Fruit fly (Drosophila melanogaster) whole organism, embryonic: ENCODE measurements around the gene CG18622.

Experiments
- B-H2 ChIP-seq: fragments of 200-800 bp; sonication (Bioruptor generic); optimal IDR thresholded peaks from 2 replicates; lab custom pipeline; 2018; ENCODE audit warnings: missing biosample characterization, mild to moderate bottlenecking, missing genetic modification characterization
- CG11398 ChIP-seq: fragments of 200-800 bp; sonication (Bioruptor generic); optimal IDR thresholded peaks from 2 replicates; lab custom pipeline; 2016; ENCODE audit warnings: missing biosample characterization, missing genetic modification characterization
- CG11560 ChIP-seq: fragments of 200-800 bp; sonication (Bioruptor generic); IDR thresholded peaks from 3 replicates; pipeline ENCODE4 v1.3.6; 2022; ENCODE audit warnings: missing biosample characterization, missing genetic modification characterization
- CG11695 ChIP-seq: fragments of 200-800 bp; sonication (Bioruptor generic); IDR thresholded peaks from 3 replicates; pipeline ENCODE4 v1.3.6; 2022; ENCODE audit warnings: missing biosample characterization, missing genetic modification characterization
- CG14710 ChIP-seq: fragments of 200-800 bp; sonication (Bioruptor generic); optimal IDR thresholded peaks from 3 replicates; lab custom pipeline; 2019; ENCODE audit warnings: missing biosample characterization, mild to moderate bottlenecking, missing genetic modification characterization, moderate library complexity
- CG16815 ChIP-seq: fragments of 200-800 bp; sonication (Bioruptor generic); optimal IDR thresholded peaks from 3 replicates; lab custom pipeline; 2017; ENCODE audit warnings: missing biosample characterization, mild to moderate bottlenecking, missing genetic modification characterization
- CG1832 ChIP-seq: fragments of 200-800 bp; sonication (Bioruptor generic); optimal IDR thresholded peaks from 2 replicates; lab custom pipeline; 2017; ENCODE audit warnings: missing biosample characterization, mild to moderate bottlenecking, missing genetic modification characterization, inconsistent platforms
- CG2120 ChIP-seq: fragments of 200-800 bp; sonication (Bioruptor generic); optimal IDR thresholded peaks from 3 replicates; lab custom pipeline; 2016; ENCODE audit warnings: missing biosample characterization, missing genetic modification characterization
- CG30431 ChIP-seq: fragments of 200-800 bp; sonication (Bioruptor generic); optimal IDR thresholded peaks from 2 replicates; lab custom pipeline; 2017; ENCODE audit warnings: missing biosample characterization, missing genetic modification characterization
- CG3163 ChIP-seq: fragments of 200-800 bp; sonication (Bioruptor generic); optimal IDR thresholded peaks from 3 replicates; lab custom pipeline; 2016; ENCODE audit warnings: missing biosample characterization, missing genetic modification characterization
- CG32532 ChIP-seq: fragments of 200-800 bp; sonication (Bioruptor generic); IDR thresholded peaks from 2 replicates; pipeline ENCODE4 v1.3.6; 2022; ENCODE audit warnings: missing biosample characterization, missing genetic modification characterization
- CG33213 ChIP-seq: fragments of 200-800 bp; sonication (Bioruptor generic); optimal IDR thresholded peaks from 3 replicates; lab custom pipeline; 2016; ENCODE audit warnings: missing biosample characterization, missing genetic modification characterization
- CG34376 ChIP-seq: fragments of 200-800 bp; sonication (Bioruptor generic); optimal IDR thresholded peaks from 2 replicates; lab custom pipeline; 2018; ENCODE audit warnings: missing biosample characterization, mild to moderate bottlenecking, missing genetic modification characterization
- CG3995 ChIP-seq: fragments of 200-800 bp; sonication (Bioruptor generic); optimal IDR thresholded peaks from 3 replicates; lab custom pipeline; 2016; ENCODE audit warnings: missing biosample characterization, missing genetic modification characterization
- CG4730 ChIP-seq: fragments of 200-800 bp; sonication (Bioruptor generic); IDR thresholded peaks from 2 replicates; pipeline ENCODE4 v1.3.6; 2022; ENCODE audit warnings: missing biosample characterization, missing genetic modification characterization
- CG4820 ChIP-seq: fragments of 200-800 bp; sonication (Bioruptor generic); optimal IDR thresholded peaks from 3 replicates; lab custom pipeline; 2016; ENCODE audit warnings: missing biosample characterization, missing genetic modification characterization
- CG7963 ChIP-seq: fragments of 200-800 bp; sonication (Bioruptor generic); IDR thresholded peaks from 3 replicates; pipeline ENCODE4 v1.3.6; 2022; ENCODE audit warnings: missing biosample characterization, missing genetic modification characterization; ENCODE audit not compliant: partially characterized antibody
- CG7987 ChIP-seq: fragments of 200-800 bp; sonication (Bioruptor generic); optimal IDR thresholded peaks from 2 replicates; lab custom pipeline; 2018; ENCODE audit warnings: missing biosample characterization, mild to moderate bottlenecking, missing genetic modification characterization, moderate library complexity
- CG8290 ChIP-seq, 3 experiments: fragments of 200-800 bp; sonication (Bioruptor generic); optimal IDR thresholded peaks; 2 replicates each; lab custom pipeline; 2016 to 2019; ENCODE audit warnings: missing biosample characterization in 3 of 3, missing genetic modification characterization in 3 of 3, mild to moderate bottlenecking in 2 of 3, moderate library complexity in 1 of 3
- CG8359 ChIP-seq: fragments of 200-800 bp; sonication (Bioruptor generic); optimal IDR thresholded peaks from 2 replicates; lab custom pipeline; 2017; ENCODE audit warnings: missing biosample characterization, mild to moderate bottlenecking, missing genetic modification characterization, borderline replicate concordance
- CoRest ChIP-seq: fragments of 200-800 bp; sonication (Bioruptor generic); optimal IDR thresholded peaks from 3 replicates; lab custom pipeline; 2018; ENCODE audit warnings: missing biosample characterization, mild to moderate bottlenecking, missing genetic modification characterization, moderate library complexity
- ERR ChIP-seq: fragments of 200-800 bp; sonication (Bioruptor generic); optimal IDR thresholded peaks from 2 replicates; lab custom pipeline; 2016; ENCODE audit warnings: missing biosample characterization, missing genetic modification characterization
- Ets97D ChIP-seq: fragments of 200-800 bp; sonication (Bioruptor generic); optimal IDR thresholded peaks from 3 replicates; lab custom pipeline; 2016; ENCODE audit warnings: missing biosample characterization, missing genetic modification characterization
- HLH3B ChIP-seq: fragments of 200-800 bp; sonication (Bioruptor generic); IDR thresholded peaks from 2 replicates; pipeline ENCODE4 v1.3.6; 2022; ENCODE audit warnings: missing biosample characterization, missing genetic modification characterization
- Oaz ChIP-seq: fragments of 200-800 bp; sonication (Bioruptor generic); IDR thresholded peaks from 2 replicates; pipeline ENCODE4 v1.3.6; 2022; ENCODE audit warnings: missing biosample characterization, missing genetic modification characterization
- Ptx1 ChIP-seq: fragments of 200-800 bp; sonication (Bioruptor generic); IDR thresholded peaks from 2 replicates; pipeline ENCODE4 v1.3.6; 2022; ENCODE audit warnings: missing biosample characterization, missing genetic modification characterization
- Sry-δ ChIP-seq: fragments of 200-800 bp; sonication (Bioruptor generic); optimal IDR thresholded peaks from 2 replicates; lab custom pipeline; 2016; ENCODE audit warnings: missing biosample characterization, missing genetic modification characterization
- abd-A ChIP-seq: fragments of 200-800 bp; sonication (Bioruptor generic); optimal IDR thresholded peaks from 3 replicates; lab custom pipeline; 2019; ENCODE audit warnings: missing biosample characterization, mild to moderate bottlenecking, missing genetic modification characterization, moderate library complexity
- ash1 ChIP-seq: fragments of 200-800 bp; sonication (Bioruptor generic); optimal IDR thresholded peaks from 2 replicates; lab custom pipeline; 2018; ENCODE audit warnings: missing biosample characterization, mild to moderate bottlenecking, missing genetic modification characterization
- btn ChIP-seq: fragments of 200-800 bp; sonication (Bioruptor generic); optimal IDR thresholded peaks from 2 replicates; lab custom pipeline; 2016; ENCODE audit warnings: missing biosample characterization, missing genetic modification characterization
- cg ChIP-seq: fragments of 200-800 bp; sonication (Bioruptor generic); optimal IDR thresholded peaks from 3 replicates; lab custom pipeline; 2019; ENCODE audit warnings: missing biosample characterization, mild to moderate bottlenecking, missing genetic modification characterization, moderate library complexity
- crc ChIP-seq: fragments of 200-800 bp; sonication (Bioruptor generic); optimal IDR thresholded peaks from 2 replicates; lab custom pipeline; 2016; ENCODE audit warnings: missing biosample characterization, missing genetic modification characterization
- jumu ChIP-seq: fragments of 200-800 bp; sonication (Bioruptor generic); optimal IDR thresholded peaks from 3 replicates; lab custom pipeline; 2016; ENCODE audit warnings: missing biosample characterization, missing genetic modification characterization
- knrl ChIP-seq: fragments of 200-800 bp; sonication (Bioruptor generic); IDR thresholded peaks from 3 replicates; pipeline ENCODE4 v1.3.6; 2022; ENCODE audit warnings: missing biosample characterization, missing genetic modification characterization; ENCODE audit not compliant: partially characterized antibody
- lola ChIP-seq, 3 experiments: fragments of >200 bp in 2 of 3; fragments of 200-800 bp in 1 of 3; sonication (Bioruptor generic) in 1 of 3; optimal IDR thresholded peaks; 2 replicates each; lab custom pipeline; 2017 to 2019; ENCODE audit warnings: missing biosample characterization in 3 of 3, missing genetic modification characterization in 3 of 3, mild to moderate bottlenecking in 1 of 3, moderate library complexity in 1 of 3
- maf-S ChIP-seq: fragments of 200-800 bp; sonication (Bioruptor generic); optimal IDR thresholded peaks from 2 replicates; lab custom pipeline; 2016; ENCODE audit warnings: missing biosample characterization, missing genetic modification characterization
- nerfin-1 ChIP-seq: fragments of 200-800 bp; sonication (Bioruptor generic); optimal IDR thresholded peaks from 3 replicates; lab custom pipeline; 2019; ENCODE audit warnings: missing biosample characterization, mild to moderate bottlenecking, missing genetic modification characterization, moderate library complexity
- nmo ChIP-seq: fragments of 200-800 bp; sonication (Bioruptor generic); optimal IDR thresholded peaks from 2 replicates; lab custom pipeline; 2018; ENCODE audit warnings: missing biosample characterization, mild to moderate bottlenecking, missing genetic modification characterization, moderate library complexity
- ranshi ChIP-seq: fragments of 200-800 bp; sonication (Bioruptor generic); IDR thresholded peaks from 2 replicates; pipeline ENCODE4 v1.3.6; 2022; ENCODE audit warnings: missing biosample characterization, missing genetic modification characterization
- repo ChIP-seq: fragments of 200-800 bp; sonication (Bioruptor generic); optimal IDR thresholded peaks from 2 replicates; lab custom pipeline; 2016; ENCODE audit warnings: missing biosample characterization, missing genetic modification characterization
- rib ChIP-seq: fragments of 200-800 bp; sonication (Bioruptor generic); IDR thresholded peaks from 2 replicates; pipeline ENCODE4 v1.3.6; 2022; ENCODE audit warnings: missing biosample characterization, missing genetic modification characterization
- sc ChIP-seq, 3 experiments: fragments of >200 bp in 2 of 3; fragments of 200-800 bp in 1 of 3; sonication (Bioruptor generic) in 1 of 3; optimal IDR thresholded peaks; 2 replicates in 2 of 3; 3 replicates in 1 of 3; lab custom pipeline; 2017; ENCODE audit warnings: mild to moderate bottlenecking in 1 of 3, missing biosample characterization in 1 of 3, missing genetic modification characterization in 1 of 3, missing genetic modification reagents in 1 of 3
- sd ChIP-seq: fragments of 200-800 bp; sonication (Bioruptor generic); optimal IDR thresholded peaks from 3 replicates; lab custom pipeline; 2018; ENCODE audit warnings: missing biosample characterization, mild to moderate bottlenecking, missing genetic modification characterization, moderate library complexity
- seq ChIP-seq: fragments of 200-800 bp; sonication (Bioruptor generic); IDR thresholded peaks from 2 replicates; pipeline ENCODE4 v1.3.6; 2022; ENCODE audit warnings: missing biosample characterization, missing genetic modification characterization
- sna ChIP-seq: fragments of 200-800 bp; sonication (Bioruptor generic); IDR thresholded peaks from 2 replicates; pipeline ENCODE4 v1.3.6; 2022; ENCODE audit warnings: missing biosample characterization, missing genetic modification characterization; ENCODE audit not compliant: partially characterized antibody
- sob ChIP-seq: fragments of 200-800 bp; sonication (Bioruptor generic); IDR thresholded peaks from 2 replicates; pipeline ENCODE4 v1.3.6; 2022; ENCODE audit warnings: missing biosample characterization, missing genetic modification characterization
- sug ChIP-seq: fragments of 200-800 bp; optimal IDR thresholded peaks from 2 replicates; lab custom pipeline; 2019; ENCODE audit warnings: missing biosample characterization, mild to moderate bottlenecking, missing genetic modification characterization, moderate library complexity
- wdn ChIP-seq: fragments of 200-800 bp; sonication (Bioruptor generic); IDR thresholded peaks from 2 replicates; pipeline ENCODE4 v1.3.6; 2022; ENCODE audit warnings: missing biosample characterization, missing genetic modification characterization

The CG18622 gene

DNA sequence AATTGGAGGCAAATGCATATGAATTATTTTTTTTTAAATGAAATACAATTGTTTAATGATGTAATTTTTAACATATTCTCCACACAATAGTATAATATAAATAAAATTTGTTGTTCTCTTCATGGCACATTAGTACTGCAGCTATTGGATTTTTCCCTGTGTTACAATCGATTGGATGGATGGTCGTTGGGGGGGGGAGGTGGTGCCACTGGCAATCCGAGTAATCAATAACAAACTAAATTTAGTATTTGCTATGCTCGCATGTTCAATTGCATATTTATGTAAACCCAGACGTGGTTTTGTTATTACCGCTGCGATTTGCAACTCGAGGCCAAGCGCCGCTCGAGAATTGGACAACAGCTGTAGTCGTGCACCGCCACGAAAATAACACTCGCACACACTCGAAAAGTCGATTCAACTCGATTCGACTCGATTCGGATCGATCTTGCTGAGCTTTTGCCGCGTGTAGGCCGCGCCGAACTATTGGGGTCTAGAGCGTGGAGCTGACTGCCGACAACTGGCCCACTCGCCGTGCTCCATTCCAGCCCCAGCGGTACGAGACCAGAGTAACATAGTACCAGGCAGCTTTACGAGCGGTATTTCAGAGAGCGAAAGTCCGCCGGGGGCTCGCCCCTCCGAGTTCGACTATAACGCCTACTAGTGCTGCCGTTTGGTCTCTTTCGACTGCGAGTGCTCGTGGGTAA lies at the start of gene CG18622:
TSS of gene CG18622 (minus strand) at position 513 of the 704 bp plus-strand sequence.
- peak; percentile 19 for TF ChIP-seq B-H2 (GFP tag; lab: Kevin White, UChicago)
- no peak for TF ChIP-seq CG11398 (GFP tag; lab: Kevin White, UChicago)
- TF ChIP-seq Sry-δ (GFP tag; lab: Kevin White, UChicago): no peak
- TF ChIP-seq CG30431 (GFP tag; lab: Kevin White, UChicago): no peak
- TF ChIP-seq nmo (GFP tag; lab: Kevin White, UChicago): peak; percentile 12
- TF ChIP-seq abd-A (tag; lab: Kevin White, UChicago): peak; percentile 66
- TF ChIP-seq nerfin-1 (tag; lab: Kevin White, UChicago): no peak
- TF ChIP-seq CG1832 (GFP tag; lab: Kevin White, UChicago): no peak
- no peak for TF ChIP-seq knrl
- no peak for TF ChIP-seq Ets97D (GFP tag; lab: Kevin White, UChicago)
- TF ChIP-seq repo (GFP tag; lab: Kevin White, UChicago): no peak
- peak; percentile 37; the same call in 1 of the 2 replicates for TF ChIP-seq sob (GFP tag; lab: Robert Waterston, UW)
- TF ChIP-seq crc (GFP tag; lab: Kevin White, UChicago): no peak
- TF ChIP-seq CG11560 (tag; lab: Robert Waterston, UW): 0 out of 3 replicates have a peak, but pooled peaks have one; percentile 6
- TF ChIP-seq CG3995 (GFP tag; lab: Kevin White, UChicago): no peak
- TF ChIP-seq CG14710: no peak
- no peak for TF ChIP-seq maf-S (GFP tag; lab: Kevin White, UChicago)
- no peak for TF ChIP-seq CG16815 (GFP tag; lab: Kevin White, UChicago)
- peak; percentile 52; the same call in 1 of the 2 replicates for TF ChIP-seq HLH3B (GFP tag; lab: Robert Waterston, UW)
- TF ChIP-seq lola (GFP tag; optimal IDR thresholded peaks at IDR 0.05; lab: Kevin White, UChicago): no peak
- 0 out of 3 replicates have a peak, but pooled peaks have one; percentile 34 for TF ChIP-seq CG7963
- TF ChIP-seq sug: peak; percentile 83
- no peak for TF ChIP-seq jumu
- TF ChIP-seq CG3163 (GFP tag; lab: Kevin White, UChicago): peak; percentile 48
- no peak for TF ChIP-seq btn
- TF ChIP-seq CG4820: no peak
- 0 out of 2 replicates have a peak, but pooled peaks have one; percentile 8 for TF ChIP-seq seq (GFP tag; lab: Robert Waterston, UW)
- TF ChIP-seq cg (GFP tag; lab: Kevin White, UChicago): peak; percentile 7
- peak; percentile 64; the same call in 1 of the 2 replicates for TF ChIP-seq rib (GFP tag; lab: Robert Waterston, UW)
- TF ChIP-seq Oaz (GFP tag; lab: Robert Waterston, UW): no peak
- no peak for TF ChIP-seq CG33213 (GFP tag; lab: Kevin White, UChicago)
- TF ChIP-seq CG8290 (GFP tag; optimal IDR thresholded peaks at IDR 0.05; lab: Kevin White, UChicago): no peak
- TF ChIP-seq CG8290 (tag; optimal IDR thresholded peaks at IDR 0.05; lab: Kevin White, UChicago): peak in 1 of 2 experiments; percentile 49
- no peak for TF ChIP-seq ash1 (GFP tag; lab: Kevin White, UChicago)
- peak; percentile 26 for TF ChIP-seq CG7987
- peak; percentile 8 for TF ChIP-seq CoRest (tag; lab: Kevin White, UChicago)
- peak; percentile 35; the same call in 1 of the 2 replicates for TF ChIP-seq ranshi (GFP tag; lab: Robert Waterston, UW)
- no peak for TF ChIP-seq Ptx1 (GFP tag; lab: Robert Waterston, UW)
- TF ChIP-seq sc (optimal IDR thresholded peaks at IDR 0.05; lab: Kevin White, UChicago): no peak
- TF ChIP-seq sc (GFP tag; optimal IDR thresholded peaks at IDR 0.05; lab: Kevin White, UChicago): peak; percentile 23
- peak; percentile 11 for TF ChIP-seq ERR (GFP tag; lab: Kevin White, UChicago)
- TF ChIP-seq CG4730 (GFP tag; lab: Robert Waterston, UW): 0 out of 2 replicates have a peak, but pooled peaks have one; percentile 19
- TF ChIP-seq CG11695 (GFP tag; lab: Robert Waterston, UW): no peak
- peak; percentile 67 for TF ChIP-seq CG34376 (GFP tag; lab: Kevin White, UChicago)
- no peak for TF ChIP-seq wdn (GFP tag; lab: Robert Waterston, UW)
- peak; percentile 61 for TF ChIP-seq sd (tag; lab: Kevin White, UChicago)
- peak; percentile 29 for TF ChIP-seq CG32532
- no peak for TF ChIP-seq CG2120 (GFP tag; lab: Kevin White, UChicago)
- TF ChIP-seq CG8359 (GFP tag; lab: Kevin White, UChicago): no peak
- TF ChIP-seq sna (GFP tag; lab: Robert Waterston, UW): no peak; the same call in 1 of the 2 replicates
